Fruit fly (Drosophila melanogaster) whole organism, wandering third instar larva: ENCODE measurements around the gene Ucp4A.
A peak's percentile ranks its signal among the peaks of the same experiment; 100 is the strongest.

Experiments used
- N ChIP-seq: fragments of >200 bp; optimal IDR thresholded peaks from 2 replicates; lab custom pipeline; 2018; ENCODE audit warnings: missing biosample characterization, missing external identifiers, missing genetic modification characterization
- OdsH ChIP-seq: fragments of 200-800 bp; sonication (Bioruptor generic); optimal IDR thresholded peaks from 2 replicates; lab custom pipeline; 2016; ENCODE audit warnings: missing biosample characterization, mild to moderate bottlenecking, missing genetic modification characterization
- br ChIP-seq: fragments of 200-800 bp; sonication (Bioruptor generic); optimal IDR thresholded peaks from 2 replicates; lab custom pipeline; 2016; ENCODE audit warnings: missing biosample characterization, missing genetic modification characterization
- h ChIP-seq: fragments of 200-800 bp; sonication (Bioruptor generic); optimal IDR thresholded peaks from 3 replicates; lab custom pipeline; 2016; ENCODE audit warnings: missing biosample characterization, mild to moderate bottlenecking, missing genetic modification characterization
- lola ChIP-seq: fragments of >200 bp; optimal IDR thresholded peaks from 2 replicates; lab custom pipeline; 2017; ENCODE audit warnings: missing biosample characterization, missing genetic modification characterization
- pan ChIP-seq: fragments of >200 bp; optimal IDR thresholded peaks from 2 replicates; lab custom pipeline; 2017
- psq ChIP-seq: fragments of 200-800 bp; sonication (Bioruptor generic); optimal IDR thresholded peaks from 3 replicates; lab custom pipeline; 2017; ENCODE audit warnings: missing biosample characterization, mild to moderate bottlenecking, missing genetic modification characterization, moderate library complexity
- usp ChIP-seq: fragments of >200 bp; optimal IDR thresholded peaks from 2 replicates; lab custom pipeline; 2017; ENCODE audit warnings: missing biosample characterization, missing genetic modification characterization
- woc ChIP-seq: sonication (Bioruptor generic); optimal IDR thresholded peaks from 2 replicates; lab custom pipeline; 2016; ENCODE audit warnings: missing biosample characterization, mild to moderate bottlenecking, missing genetic modification characterization

- TF ChIP-seq br (peak; percentile 64), psq (GFP tag; lab: Kevin White, UChicago) (peak; percentile 79), lola (no peak), woc (GFP tag; lab: Kevin White, UChicago) (peak; percentile 92), h (GFP tag; lab: Kevin White, UChicago) (no peak), pan (no peak), OdsH (peak; percentile 74), N (GFP tag; lab: Kevin White, UChicago) (no peak), usp (no peak)
Observed at dm6 chrX:17830211-17830616, 14.5 kb upstream of the Ucp4A start.
